Worm (Caenorhabditis elegans): ENCODE measurements around the gene F37C12.18.

Gene F37C12.18

DNA sequence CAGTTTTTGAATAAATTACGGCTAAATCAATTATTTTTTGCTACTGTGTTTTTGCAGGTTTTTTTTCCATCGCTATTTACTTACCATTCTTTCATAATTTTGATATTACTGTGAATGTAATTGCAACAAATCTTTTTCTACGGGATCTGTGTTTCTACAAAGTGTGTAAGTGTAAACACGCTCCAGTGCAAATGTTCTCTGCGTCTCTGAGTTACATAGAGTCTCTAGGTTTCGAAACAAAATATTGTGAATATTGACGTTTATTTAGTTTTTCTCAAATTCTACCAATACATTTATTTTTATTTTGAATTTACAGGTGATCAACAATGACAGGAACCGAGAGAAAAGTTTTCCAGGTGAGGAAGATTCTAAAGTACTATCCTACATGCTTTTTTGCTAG lies 11.2 kb downstream of the F37C12.18 start, which contains the start of gene yju-2 (continued):
- TF ChIP-seq ceh-43 (GFP tag; optimal IDR thresholded peaks at IDR 0.05) (no peak), blmp-1 (tag; optimal IDR thresholded peaks at IDR 0.05) (no peak), tbx-8 (GFP tag; optimal IDR thresholded peaks at IDR 0.05) (no peak)

DNA sequence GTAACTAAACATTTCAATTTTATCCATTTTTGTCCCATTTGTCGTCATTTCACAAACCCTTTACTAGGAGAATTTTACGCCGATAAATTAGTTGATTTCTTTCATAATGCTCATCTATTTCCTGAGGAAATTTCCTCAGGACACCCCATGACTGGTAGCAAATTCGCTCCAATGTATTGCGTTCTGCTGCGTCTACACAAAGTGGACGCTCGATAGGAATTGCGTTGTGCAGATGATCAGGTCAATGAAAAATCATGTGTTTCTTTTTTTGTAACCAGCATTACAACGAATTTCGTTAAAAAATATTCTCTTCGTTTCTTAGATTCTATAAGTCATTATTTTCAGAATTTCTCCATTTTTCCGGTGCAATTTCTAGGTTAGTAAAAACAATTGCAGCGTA lies 13.4 kb downstream of the F37C12.18 start, which contains the start of gene epg-4:
TSS of gene epg-4 (plus strand) at position 346 of the 400 bp plus-strand sequence.
- peak; percentile 41 for TF ChIP-seq sptf-1 (tag; optimal IDR thresholded peaks at IDR 0.05)
- no peak for TF ChIP-seq mab-5 (tag; optimal IDR thresholded peaks at IDR 0.05)
- TF ChIP-seq snpc-4 (tag; optimal IDR thresholded peaks at IDR 0.05): no peak
- no peak for TF ChIP-seq unc-39 (tag; optimal IDR thresholded peaks at IDR 0.05)
- TF ChIP-seq sem-2 (GFP tag; optimal IDR thresholded peaks at IDR 0.05): no peak
- no peak for TF ChIP-seq flh-1 (GFP tag; optimal IDR thresholded peaks at IDR 0.05)
- TF ChIP-seq mls-2 (tag; optimal IDR thresholded peaks at IDR 0.05): peak; percentile 12
- no peak for TF ChIP-seq zip-8 (tag; optimal IDR thresholded peaks at IDR 0.05)
- no peak for TF ChIP-seq ceh-43 (GFP tag; optimal IDR thresholded peaks at IDR 0.05)
- no peak for TF ChIP-seq pha-4 (tag; optimal IDR thresholded peaks at IDR 0.05)
- TF ChIP-seq M03D4.4 (tag; optimal IDR thresholded peaks at IDR 0.05): no peak
- TF ChIP-seq nhr-76 (tag; optimal IDR thresholded peaks at IDR 0.05): no peak
- no peak for TF ChIP-seq ces-1 (GFP tag; optimal IDR thresholded peaks at IDR 0.05)
- TF ChIP-seq ztf-11 (tag; optimal IDR thresholded peaks at IDR 0.05): no peak
- no peak for TF ChIP-seq ceh-83 (GFP tag; optimal IDR thresholded peaks at IDR 0.05)
- TF ChIP-seq ceh-39 (tag; optimal IDR thresholded peaks at IDR 0.05): no peak
- peak; percentile 7 for TF ChIP-seq lsy-2 (tag; optimal IDR thresholded peaks at IDR 0.05)
- peak; percentile 67 for TF ChIP-seq mep-1 (tag; optimal IDR thresholded peaks at IDR 0.05)
- TF ChIP-seq drap-1 (GFP tag; optimal IDR thresholded peaks at IDR 0.05): no peak
- no peak for TF ChIP-seq bed-3 (GFP tag; optimal IDR thresholded peaks at IDR 0.05)
- peak; percentile 8 for TF ChIP-seq hlh-1 (tag; optimal IDR thresholded peaks at IDR 0.05)
- TF ChIP-seq nhr-12 (tag; optimal IDR thresholded peaks at IDR 0.05): no peak
- no peak for TF ChIP-seq unc-62 (GFP tag; optimal IDR thresholded peaks at IDR 0.05)
- no peak for TF ChIP-seq cnd-1 (tag; optimal IDR thresholded peaks at IDR 0.05)

DNA sequence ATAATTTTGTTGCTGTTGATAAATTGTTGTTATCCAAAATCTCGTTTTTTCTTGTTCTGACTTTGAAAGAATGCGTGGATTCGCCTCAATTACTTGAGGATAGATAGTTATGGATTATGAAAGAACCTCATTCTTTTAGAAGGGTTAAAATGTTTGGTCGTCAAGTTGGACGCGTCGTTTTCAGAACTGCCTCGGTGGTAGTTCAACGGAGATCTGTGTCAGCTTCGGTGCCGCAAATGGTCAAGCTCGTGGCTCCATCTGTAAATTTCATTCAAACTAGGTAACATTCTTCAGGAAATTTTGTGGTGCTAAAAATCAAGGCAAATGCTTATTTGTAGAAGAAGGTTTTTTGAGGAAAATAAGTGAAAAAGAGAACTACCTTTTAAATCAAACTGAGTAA lies 14.6 kb downstream of the F37C12.18 start, which contains the start of gene ndab-2:
TSS of gene ndab-2 (plus strand) at position 140 of the 400 bp plus-strand sequence.
- TF ChIP-seq flh-1 (GFP tag; optimal IDR thresholded peaks at IDR 0.05): no peak
- no peak for TF ChIP-seq snpc-4 (tag; optimal IDR thresholded peaks at IDR 0.05)
- TF ChIP-seq cnd-1 (tag; optimal IDR thresholded peaks at IDR 0.05): no peak

DNA sequence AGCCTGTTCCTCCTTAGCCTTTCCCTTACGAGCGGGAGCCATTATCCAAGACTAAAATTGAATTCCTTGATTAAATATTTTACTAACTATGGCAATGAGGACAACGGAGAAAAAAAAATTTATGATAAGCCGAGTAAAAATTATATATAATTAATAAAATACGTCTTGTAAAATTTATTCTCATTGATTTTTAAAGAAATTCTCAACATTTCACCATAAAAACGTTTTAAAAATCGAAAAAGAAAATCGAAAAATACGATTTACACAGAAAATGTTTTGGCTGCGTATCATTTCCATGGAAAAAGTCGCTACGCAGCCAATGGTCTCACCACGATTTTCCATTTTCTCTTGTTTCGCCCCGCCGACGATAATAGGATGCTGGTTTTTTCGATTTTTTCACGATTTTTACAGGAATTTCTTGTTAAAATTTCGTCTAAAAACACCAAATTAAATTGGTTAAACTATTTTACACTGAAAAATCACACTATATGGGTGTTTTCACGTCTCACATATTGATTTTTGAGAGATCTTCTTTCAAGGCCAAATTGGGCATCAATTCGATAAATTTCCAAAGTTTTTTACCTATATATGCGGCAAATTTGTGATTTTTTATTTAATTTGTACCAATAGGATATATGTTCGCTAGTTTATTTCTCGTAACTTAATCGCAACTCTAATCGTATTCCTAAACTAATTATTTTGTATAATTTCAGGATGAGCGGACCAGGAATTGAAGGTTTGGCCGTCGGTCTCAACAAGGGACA lies 15.5 kb downstream of the F37C12.18 start, which contains the start of the genes rps-14 and rpl-36:
TSS of gene rps-14 (minus strand) at position 51 of the 764 bp plus-strand sequence.
TSS of gene rpl-36 (plus strand) at position 714 of the 764 bp plus-strand sequence.
- TF ChIP-seq M03D4.4 (tag; optimal IDR thresholded peaks at IDR 0.05) (peak; percentile 66), unc-62 (GFP tag; optimal IDR thresholded peaks at IDR 0.05) (no peak), lsy-2 (tag; optimal IDR thresholded peaks at IDR 0.05) (peak; percentile 86), pha-4 (tag; optimal IDR thresholded peaks at IDR 0.05) (peak; percentile 86), sptf-1 (tag; optimal IDR thresholded peaks at IDR 0.05) (peak; percentile 57), hlh-1 (tag; optimal IDR thresholded peaks at IDR 0.05) (peak; percentile 4), mep-1 (tag; optimal IDR thresholded peaks at IDR 0.05) (peak; percentile 91), lin-13 (tag; optimal IDR thresholded peaks at IDR 0.05) (peak; percentile 87), ces-1 (GFP tag; optimal IDR thresholded peaks at IDR 0.05) (peak; percentile 41), sem-2 (GFP tag; optimal IDR thresholded peaks at IDR 0.05) (no peak), snpc-4 (tag; optimal IDR thresholded peaks at IDR 0.05) (no peak), blmp-1 (tag; optimal IDR thresholded peaks at IDR 0.05) (peak; percentile 15), nhr-12 (tag; optimal IDR thresholded peaks at IDR 0.05) (no peak), nhr-76 (tag; optimal IDR thresholded peaks at IDR 0.05) (no peak), ztf-11 (tag; optimal IDR thresholded peaks at IDR 0.05) (no peak), nhr-237 (tag; optimal IDR thresholded peaks at IDR 0.05) (peak; percentile 92), nhr-2 (tag; optimal IDR thresholded peaks at IDR 0.05) (peak; percentile 16), ceh-39 (tag; optimal IDR thresholded peaks at IDR 0.05) (peak; percentile 76), drap-1 (GFP tag; optimal IDR thresholded peaks at IDR 0.05) (no peak), elt-3 (tag; optimal IDR thresholded peaks at IDR 0.05) (no peak)

DNA sequence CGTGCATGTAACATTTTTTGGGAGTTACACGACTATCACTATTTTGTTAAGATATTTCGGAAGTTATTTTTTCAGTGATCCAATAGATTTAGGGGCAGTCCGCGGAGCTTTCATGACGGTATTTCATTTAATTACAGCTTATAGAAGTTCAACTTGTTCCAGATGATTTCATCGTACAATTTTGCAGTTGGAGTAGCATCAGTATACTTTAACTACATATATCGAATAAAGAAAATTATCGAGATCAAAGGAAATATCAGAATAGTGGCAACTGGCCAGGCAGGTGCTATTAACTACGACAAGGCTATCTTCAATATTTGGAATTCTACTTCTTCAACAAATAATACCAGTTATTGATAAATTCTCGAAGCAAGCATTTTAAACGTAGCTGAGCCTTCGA lies 16.7 kb downstream of the F37C12.18 start:
- TF ChIP-seq mep-1 (tag; optimal IDR thresholded peaks at IDR 0.05) (no peak), zip-8 (tag; optimal IDR thresholded peaks at IDR 0.05) (no peak)
